Fruit fly (Drosophila melanogaster): ENCODE results near the gene byn.

DNA sequence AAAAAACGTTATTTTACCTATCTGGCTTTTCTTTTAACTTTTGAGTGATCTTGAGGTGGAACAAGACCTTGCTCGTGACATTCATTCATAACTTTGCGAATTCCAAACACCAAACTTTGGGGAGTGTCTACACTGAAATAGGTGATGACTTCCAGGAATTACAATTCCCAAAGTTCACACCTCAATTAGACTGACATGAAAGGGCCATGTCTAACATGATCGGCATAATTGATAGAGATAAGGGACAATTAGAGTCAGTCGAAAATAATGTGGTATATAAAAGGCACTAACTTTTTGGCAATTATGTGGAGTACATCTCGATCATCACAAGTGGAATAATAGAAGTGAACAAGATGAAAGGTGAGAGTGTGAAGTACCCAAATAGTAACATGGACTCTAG lies 48.3 kb downstream of the byn start, which contains the start of gene CG43896:
- TF ChIP-seq Dif (GFP tag; optimal IDR thresholded peaks at IDR 0.05; ENCODE audit: partially characterized antibody) (no peak), N (GFP tag; optimal IDR thresholded peaks at IDR 0.05) (no peak), pan (optimal IDR thresholded peaks at IDR 0.05) (no peak), jim (GFP tag; optimal IDR thresholded peaks at IDR 0.05) (no peak), usp (GFP tag; optimal IDR thresholded peaks at IDR 0.05) (no peak), br (GFP tag; optimal IDR thresholded peaks at IDR 0.05) (no peak), foxo (GFP tag; optimal IDR thresholded peaks at IDR 0.05) (no peak), Rel (GFP tag; optimal IDR thresholded peaks at IDR 0.05) (no peak), Rel (tag; optimal IDR thresholded peaks at IDR 0.05) (no peak), Hr78 (GFP tag; optimal IDR thresholded peaks at IDR 0.05) (no peak)

Measured in whole organism, wandering third instar larva.